Worm (Caenorhabditis elegans) whole organism, L4/young adult: ENCODE data around the gene C16D9.6.

ENCODE experiments used
- W03F9.2 ChIP-seq: fragments of 150-350 bp; optimal IDR thresholded peaks from 2 replicates; lab custom pipeline; 2014; ENCODE audit warnings: missing biosample characterization, missing genetic modification characterization
- dao-5 ChIP-seq: sonication (generic microtip); optimal IDR thresholded peaks from 2 replicates; lab custom pipeline; 2016; ENCODE audit warnings: missing genotype, missing genetic modification characterization, moderate library complexity, missing compliant biosample characterization
- him-1 ChIP-seq: sonication (generic microtip); optimal IDR thresholded peaks from 2 replicates; lab custom pipeline; 2016; ENCODE audit warnings: missing genotype, missing genetic modification reagents, missing genetic modification characterization, missing compliant biosample characterization

Gene C16D9.6

DNA sequence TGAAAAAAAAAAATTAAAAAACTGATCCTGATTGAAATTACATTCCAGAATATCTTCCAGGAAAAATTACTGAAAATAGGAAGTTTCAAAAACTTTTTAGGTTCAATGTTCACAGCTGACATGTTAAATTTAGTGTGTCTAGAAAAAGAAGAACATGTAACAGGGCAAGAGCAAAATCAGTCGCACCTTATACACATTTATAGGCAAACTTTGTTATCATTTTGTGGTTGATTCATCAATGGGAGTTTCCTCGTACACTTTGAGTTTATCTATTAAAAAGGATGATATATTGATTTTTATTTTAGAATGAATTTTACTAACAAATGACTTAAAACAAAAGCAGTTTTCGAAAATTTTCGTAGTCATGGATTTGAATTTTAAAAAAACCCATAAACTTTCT, 6.9 kb downstream of the C16D9.6 start:
- TF ChIP-seq dao-5 (tag; lab: Kevin White, UChicago) = no peak
- no peak for TF ChIP-seq him-1 (tag; lab: Kevin White, UChicago)
- no peak for TF ChIP-seq W03F9.2 (tag; lab: Kevin White, UChicago)

DNA sequence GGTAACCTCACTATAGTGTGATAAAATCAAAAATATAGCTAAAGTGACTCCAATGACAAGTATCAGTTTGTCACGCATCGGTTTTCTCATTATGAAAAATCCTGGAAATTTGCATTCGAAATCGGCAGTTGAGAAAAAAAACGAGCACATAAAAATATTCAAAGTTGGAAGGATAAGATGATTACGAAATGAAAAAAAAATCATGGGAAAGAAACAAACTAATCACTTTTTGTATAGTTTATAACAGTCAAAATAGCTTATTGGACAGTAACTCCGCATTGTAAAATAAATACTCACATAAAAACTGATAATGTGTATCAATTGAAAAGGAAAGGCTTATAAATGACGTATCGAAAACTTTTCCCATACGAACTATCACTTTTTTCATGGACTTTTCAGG, 7.3 kb downstream of the C16D9.6 start, which contains the start of gene C16D9.4:
C16D9.4 (minus strand) TSS at position 101 of the 400 bp plus-strand sequence.
- TF ChIP-seq dao-5 (tag; lab: Kevin White, UChicago) (no peak), W03F9.2 (tag; lab: Kevin White, UChicago) (no peak), him-1 (tag; lab: Kevin White, UChicago) (no peak)

DNA sequence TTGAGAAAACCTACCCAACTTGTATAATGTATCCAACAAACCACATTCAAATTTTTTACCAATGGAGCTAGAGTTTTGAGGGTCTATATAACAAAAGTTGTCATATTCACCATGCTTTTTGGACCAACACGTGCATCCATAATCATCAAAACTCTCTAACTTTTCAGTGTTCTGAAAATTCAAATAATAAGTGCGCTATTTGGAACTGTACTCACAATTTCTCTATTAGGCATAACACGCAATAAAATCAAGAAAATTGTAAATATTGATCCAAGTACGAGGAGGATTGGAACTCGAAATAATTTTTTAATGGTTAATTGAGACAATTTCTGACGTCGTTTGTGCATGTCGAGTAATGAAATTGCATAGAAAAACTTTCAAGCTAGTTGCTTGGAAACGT, 10.2 kb downstream of the C16D9.6 start, which contains the start of gene C16D9.3:
C16D9.3 (minus strand) TSS at position 101 of the 400 bp plus-strand sequence.
- TF ChIP-seq dao-5 (tag; lab: Kevin White, UChicago) = no peak
- no peak for TF ChIP-seq him-1 (tag; lab: Kevin White, UChicago)
- TF ChIP-seq W03F9.2 (tag; lab: Kevin White, UChicago) = no peak

DNA sequence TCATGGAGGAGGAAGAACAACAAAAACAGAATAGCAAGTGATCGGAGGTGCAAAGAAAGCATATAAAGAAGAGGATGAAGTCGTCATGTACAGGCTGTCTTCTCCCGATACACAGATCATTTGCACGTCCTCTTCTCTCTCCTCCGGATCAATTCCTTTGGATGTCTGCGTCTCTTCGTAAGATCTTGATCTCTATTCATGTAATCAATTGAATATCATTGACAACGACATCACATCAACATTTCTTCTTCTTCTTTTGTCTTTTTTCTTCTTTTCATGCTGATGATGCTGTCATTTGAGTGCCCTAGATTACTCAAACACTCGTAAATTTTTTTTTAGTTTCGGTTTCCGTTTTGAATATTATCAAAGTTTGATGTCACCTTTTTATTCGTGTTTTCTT, 11.8 kb downstream of the C16D9.6 start, which contains the start of gene rol-3:
rol-3 (minus strand) TSS at position 120 of the 400 bp plus-strand sequence.
- no peak for TF ChIP-seq him-1 (tag; lab: Kevin White, UChicago)
- TF ChIP-seq W03F9.2 (tag; lab: Kevin White, UChicago) = no peak
- TF ChIP-seq dao-5 (tag; lab: Kevin White, UChicago) = no peak

DNA sequence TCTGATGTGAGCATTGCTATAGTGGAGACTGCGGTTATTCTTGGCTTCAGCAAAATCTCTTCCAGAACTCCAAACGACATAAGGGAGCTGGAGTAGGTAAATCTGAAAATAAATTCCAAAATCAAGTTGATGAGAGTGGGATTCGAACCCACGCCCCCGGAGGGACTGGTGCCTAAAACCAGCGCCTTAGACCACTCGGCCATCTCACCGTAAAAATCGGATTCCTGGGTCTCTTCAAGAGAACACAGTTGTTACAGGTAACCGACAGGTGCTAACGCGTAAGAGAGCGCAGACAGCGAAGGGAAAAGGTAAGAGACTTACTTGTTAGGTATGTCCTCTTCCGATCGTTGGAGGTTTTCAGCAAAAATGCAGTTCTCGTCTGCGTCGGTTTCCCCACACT, 14.8 kb downstream of the C16D9.6 start:
- TF ChIP-seq W03F9.2 (tag; lab: Kevin White, UChicago) (no peak), him-1 (tag; lab: Kevin White, UChicago) (no peak), dao-5 (tag; lab: Kevin White, UChicago) (no peak)

DNA sequence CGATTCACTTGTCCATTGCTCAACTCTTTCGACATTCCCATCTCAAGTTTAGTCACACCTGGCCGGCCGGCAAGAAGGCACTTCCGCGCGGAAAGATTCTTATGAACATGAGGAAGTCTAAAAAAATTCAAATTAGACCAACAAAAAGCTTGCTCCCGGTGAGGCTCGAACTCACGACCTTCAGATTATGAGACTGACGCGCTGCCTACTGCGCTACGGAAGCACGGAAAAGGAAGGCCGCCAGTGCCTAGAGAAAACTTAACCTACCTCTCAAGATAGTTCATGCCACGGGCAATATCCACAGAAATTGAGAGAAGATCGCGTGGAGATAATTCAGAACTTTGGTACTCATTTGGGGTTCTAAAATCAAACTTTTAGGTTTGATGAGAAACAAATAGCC, 20.1 kb downstream of the C16D9.6 start:
- TF ChIP-seq him-1 (tag; lab: Kevin White, UChicago) (no peak), dao-5 (tag; lab: Kevin White, UChicago) (no peak), W03F9.2 (tag; lab: Kevin White, UChicago) (no peak)

DNA sequence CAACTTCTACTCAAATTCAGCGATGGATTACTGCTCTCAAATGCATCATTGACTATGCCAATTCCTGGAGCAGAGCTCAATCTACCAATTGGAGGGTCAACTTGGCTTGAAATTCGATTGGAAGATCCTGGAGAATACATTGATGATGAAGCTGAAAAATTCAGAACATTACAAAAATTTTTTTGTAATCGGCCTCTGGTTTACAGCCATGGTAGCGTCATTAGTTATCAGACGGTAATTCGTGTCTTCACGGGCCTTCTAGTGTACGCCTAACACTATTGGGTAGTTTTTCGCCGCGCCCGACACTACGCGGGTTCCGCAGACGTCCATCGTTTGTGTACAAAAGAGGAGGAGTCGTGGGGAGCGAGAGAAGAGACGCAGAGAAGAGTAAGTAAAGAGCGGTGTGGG, 21.4 kb downstream of the C16D9.6 start:
- peak; percentile 24 for TF ChIP-seq him-1 (tag; lab: Kevin White, UChicago)
- TF ChIP-seq dao-5 (tag; lab: Kevin White, UChicago) = no peak
- peak; percentile 82 for TF ChIP-seq W03F9.2 (tag; lab: Kevin White, UChicago)

DNA sequence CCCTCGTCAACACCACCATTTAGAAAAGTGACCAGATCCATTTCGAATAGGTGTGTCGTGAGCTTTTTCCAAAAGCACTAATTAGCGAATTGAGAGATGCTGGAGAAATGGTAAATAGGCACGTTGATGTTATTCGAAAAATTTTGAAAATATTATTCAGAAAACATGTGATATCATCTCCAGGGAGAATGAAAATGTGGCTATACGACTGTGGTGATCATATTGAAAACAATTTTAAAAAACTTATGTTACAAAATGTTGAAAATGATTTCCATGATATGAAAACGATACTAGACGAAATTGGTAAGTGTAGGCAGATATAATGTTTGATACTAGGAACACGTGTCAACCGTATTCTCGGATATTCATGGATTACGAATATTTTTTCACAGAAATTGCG, 23.3 kb downstream of the C16D9.6 start, which contains the start of gene K07C11.10:
K07C11.10 (minus strand) TSS at position 101 of the 400 bp plus-strand sequence.
- TF ChIP-seq W03F9.2 (tag; lab: Kevin White, UChicago) = no peak
- no peak for TF ChIP-seq him-1 (tag; lab: Kevin White, UChicago)
- no peak for TF ChIP-seq dao-5 (tag; lab: Kevin White, UChicago)

DNA sequence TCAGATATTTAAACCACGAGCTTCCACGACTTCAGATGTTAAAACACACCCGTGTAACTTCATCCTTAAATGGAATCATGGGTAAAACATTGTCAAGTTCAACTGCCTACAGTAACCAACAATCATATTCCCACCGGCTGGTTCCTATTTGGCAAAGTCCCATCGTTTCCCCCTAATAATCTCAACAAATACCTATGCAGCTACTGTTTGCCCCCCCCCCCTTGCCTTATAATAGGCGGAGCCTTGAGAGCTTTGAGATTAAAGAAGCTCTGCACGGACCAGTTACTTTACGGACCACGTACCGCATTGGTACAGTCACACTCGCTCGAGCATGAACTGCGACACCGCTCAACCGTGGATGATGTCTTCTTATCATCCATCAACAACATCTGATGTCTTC, 25.5 kb downstream of the C16D9.6 start, which contains the start of gene pax-1:
pax-1 (plus strand) TSS at position 301 of the 400 bp plus-strand sequence.
- no peak for TF ChIP-seq W03F9.2 (tag; lab: Kevin White, UChicago)
- no peak for TF ChIP-seq him-1 (tag; lab: Kevin White, UChicago)
- TF ChIP-seq dao-5 (tag; lab: Kevin White, UChicago) = no peak

DNA sequence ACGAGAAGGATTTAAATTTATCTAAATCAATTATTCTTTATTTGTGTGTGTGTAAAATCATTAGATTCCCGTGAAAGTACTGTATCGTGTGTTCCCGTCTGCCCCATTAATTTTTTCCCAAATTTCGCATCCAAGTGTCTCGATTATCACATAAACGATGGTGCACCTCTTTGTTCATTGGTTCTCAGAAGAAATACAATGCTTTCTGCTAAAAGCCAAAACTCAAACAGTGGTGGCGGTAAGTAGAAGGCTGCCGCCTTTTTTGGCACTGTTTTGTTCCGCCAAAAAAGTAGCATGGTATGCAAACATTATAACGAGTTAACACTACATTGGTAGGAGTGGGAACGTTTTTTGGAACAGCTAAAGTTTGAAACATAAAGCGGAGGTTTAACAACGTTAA, 26.7 kb downstream of the C16D9.6 start:
- TF ChIP-seq him-1 (tag; lab: Kevin White, UChicago) = no peak
- TF ChIP-seq dao-5 (tag; lab: Kevin White, UChicago) = no peak
- TF ChIP-seq W03F9.2 (tag; lab: Kevin White, UChicago) = no peak

DNA sequence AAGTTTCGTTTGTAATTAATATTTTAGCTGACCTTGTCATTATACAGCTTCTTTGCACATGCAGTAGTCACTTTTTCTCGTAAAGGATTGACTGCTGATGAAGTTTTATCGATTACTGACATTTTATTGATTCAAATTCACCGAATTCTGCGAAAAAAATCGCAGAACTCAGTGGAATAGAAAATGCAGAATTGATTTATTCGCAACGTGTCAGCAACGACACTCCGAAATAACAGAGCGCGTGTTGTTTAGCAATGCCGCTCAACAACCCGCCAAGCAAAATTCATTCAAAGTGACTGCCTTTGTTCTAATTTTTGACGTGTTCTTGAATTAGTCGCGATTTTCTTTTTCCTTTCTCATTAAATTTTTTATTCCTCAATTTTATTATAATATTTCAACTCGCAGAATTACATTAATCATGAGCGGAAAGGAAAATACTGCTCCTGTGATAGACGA, 29.0 kb downstream of the C16D9.6 start, which contains the start of the genes cogc-6 and air-1:
cogc-6 (minus strand) TSS at position 234 of the 456 bp plus-strand sequence.
air-1 (plus strand) TSS at position 406 of the 456 bp plus-strand sequence.
- TF ChIP-seq dao-5 (tag; lab: Kevin White, UChicago) = no peak
- TF ChIP-seq W03F9.2 (tag; lab: Kevin White, UChicago) = no peak
- no peak for TF ChIP-seq him-1 (tag; lab: Kevin White, UChicago)

DNA sequence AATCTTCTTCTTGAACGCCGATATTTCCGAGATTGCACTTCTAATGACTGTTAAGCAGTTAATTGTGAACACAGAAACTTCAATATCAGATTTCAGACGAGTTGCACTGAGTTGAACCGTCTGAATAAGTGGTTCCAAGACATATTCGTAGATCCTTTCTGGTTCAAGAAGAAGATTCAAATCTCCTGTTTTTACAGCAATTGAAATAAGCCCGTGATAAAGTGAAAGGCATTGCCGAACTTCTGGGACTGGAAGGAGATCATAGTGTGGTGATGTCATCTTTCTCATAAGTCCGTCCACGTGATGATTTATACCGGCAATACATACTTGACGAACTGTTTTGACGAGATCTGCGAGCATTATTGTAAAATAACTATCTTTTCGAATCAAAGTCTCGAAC, 30.6 kb downstream of the C16D9.6 start:
- TF ChIP-seq W03F9.2 (tag; lab: Kevin White, UChicago) (no peak), dao-5 (tag; lab: Kevin White, UChicago) (no peak), him-1 (tag; lab: Kevin White, UChicago) (no peak)

DNA sequence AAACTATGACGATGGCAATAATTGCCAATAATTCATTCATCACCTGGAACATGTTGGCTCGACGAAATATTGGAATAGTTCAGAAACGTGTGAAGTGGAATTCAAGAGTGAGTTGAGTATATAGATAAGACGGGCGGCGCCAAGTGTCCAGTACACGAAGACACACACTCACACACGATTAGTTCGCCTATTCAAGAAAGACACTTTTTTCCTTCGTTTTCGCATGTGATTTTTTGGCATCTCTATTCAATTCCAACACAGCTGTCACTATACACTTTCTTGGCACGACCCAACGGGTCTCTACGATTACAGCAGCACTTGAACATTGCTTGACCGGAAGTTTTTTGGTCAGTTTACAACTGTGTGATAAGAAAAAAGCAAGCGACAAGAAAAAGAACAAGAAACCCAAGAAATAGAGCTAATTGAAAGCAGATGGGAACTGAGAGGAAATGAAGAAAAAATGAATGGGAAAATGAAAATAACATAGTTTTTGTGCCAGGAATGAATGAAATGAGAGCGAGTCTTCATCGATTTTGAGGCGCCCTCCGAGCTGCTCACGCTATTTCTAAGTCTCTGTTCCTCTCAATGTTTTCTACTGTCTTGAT, 32.3 kb downstream of the C16D9.6 start, which contains the start of gene K07C11.8:
K07C11.8 (minus strand) TSS at position 224 of the 605 bp plus-strand sequence.
- TF ChIP-seq W03F9.2 (tag; lab: Kevin White, UChicago) = no peak
- TF ChIP-seq dao-5 (tag; lab: Kevin White, UChicago) = no peak
- no peak for TF ChIP-seq him-1 (tag; lab: Kevin White, UChicago)
